Worm (Caenorhabditis elegans): ENCODE measurements around the gene trm-2A.
"Not testable (repeated sequence)": the region's sequence is repeated elsewhere in the genome, so short reads cannot be mapped to it uniquely, and the experiment has no call there.

trm-2A gene

DNA sequence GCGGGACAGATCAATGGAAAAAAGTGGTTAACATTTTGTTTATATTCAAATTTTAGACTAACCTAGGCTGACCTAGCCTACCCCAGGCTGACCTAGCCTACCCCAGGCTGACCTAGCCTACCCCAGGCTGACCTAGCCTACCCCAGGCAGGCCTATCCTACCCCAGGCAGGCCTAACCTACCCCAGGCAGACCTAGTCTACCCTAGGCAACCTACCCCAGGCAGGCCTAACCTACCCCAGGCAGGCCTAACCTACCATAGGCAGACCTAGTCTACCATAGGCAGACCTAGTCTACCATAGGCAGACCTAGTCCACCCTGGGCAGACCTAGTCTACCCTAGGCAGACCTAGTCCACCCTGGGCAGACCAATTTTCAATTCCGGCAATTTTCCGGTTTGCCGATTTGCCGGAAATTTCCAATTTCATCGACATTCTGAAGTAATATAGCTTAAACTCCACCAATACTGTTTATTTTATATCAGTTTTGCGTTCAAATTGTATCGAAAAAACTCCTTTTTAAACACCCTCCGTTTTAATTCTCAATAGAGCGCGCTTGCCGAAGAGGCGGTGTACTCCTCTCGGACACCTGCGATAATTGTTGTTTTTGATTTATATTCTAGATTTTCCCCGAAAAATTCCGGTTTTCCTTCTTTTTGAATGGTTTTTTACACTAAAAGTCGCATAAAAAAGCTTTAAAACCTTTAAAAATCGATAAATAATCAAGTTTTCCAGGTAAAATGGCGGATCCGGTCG lies at the start of gene trm-2A:
Gene trm-2A, plus strand, starts transcription at position 732 of the 752 bp plus-strand sequence.
- TF ChIP-seq him-1 (tag; optimal IDR thresholded peaks at IDR 0.05) (no peak), dao-5 (tag; optimal IDR thresholded peaks at IDR 0.05) (no peak), W03F9.2 (tag; optimal IDR thresholded peaks at IDR 0.05) (peak; percentile 22)

DNA sequence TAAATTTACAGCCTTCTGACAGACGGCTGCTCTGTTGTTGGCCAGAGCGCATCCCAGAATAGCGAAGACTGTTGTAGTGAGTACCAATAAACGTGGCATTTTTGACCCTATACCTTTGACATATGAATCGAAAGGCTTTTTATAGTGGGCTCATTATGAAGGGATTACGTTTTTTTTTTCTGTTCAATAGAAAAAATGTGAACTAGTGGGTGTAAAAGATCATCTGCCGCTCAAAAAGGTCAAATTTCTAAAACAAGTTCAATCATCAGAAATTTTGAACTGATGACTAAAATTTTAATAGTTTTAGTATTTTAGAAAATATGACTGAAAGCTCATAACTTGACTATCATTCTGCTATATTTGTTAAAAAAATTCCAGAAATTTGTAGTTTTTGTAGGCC lies 49.8 kb upstream of the trm-2A start, which contains the start of gene K09C6.9:
Gene K09C6.9, minus strand, starts transcription at position 101 of the 400 bp plus-strand sequence.
- TF ChIP-seq dao-5 (tag; optimal IDR thresholded peaks at IDR 0.05) (no peak), W03F9.2 (tag; optimal IDR thresholded peaks at IDR 0.05) (no peak), him-1 (tag; optimal IDR thresholded peaks at IDR 0.05) (no peak)

DNA sequence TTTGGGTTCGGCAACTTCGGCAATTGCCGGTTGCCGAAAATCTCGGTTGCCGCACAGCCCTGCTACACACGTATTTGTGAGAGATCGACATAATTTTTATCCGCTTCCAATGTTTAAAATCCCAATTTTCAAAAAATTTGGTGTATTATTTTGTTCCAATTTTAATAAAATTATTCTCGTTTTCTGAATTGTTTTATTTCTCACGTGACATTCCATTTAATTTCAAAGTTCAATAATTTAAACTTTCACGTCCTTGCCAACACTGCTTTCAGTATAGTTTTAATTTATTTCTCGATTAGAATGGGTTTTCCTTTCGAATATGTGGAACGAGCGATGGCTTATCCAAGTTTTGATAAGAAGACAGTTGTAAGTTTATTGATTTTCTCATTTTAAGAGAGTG lies 48.2 kb upstream of the trm-2A start, which contains the start of gene K09C6.2:
Gene K09C6.2, plus strand, starts transcription at position 301 of the 400 bp plus-strand sequence.
- TF ChIP-seq him-1 (tag; optimal IDR thresholded peaks at IDR 0.05) (no peak), W03F9.2 (tag; optimal IDR thresholded peaks at IDR 0.05) (no peak), dao-5 (tag; optimal IDR thresholded peaks at IDR 0.05) (no peak)

DNA sequence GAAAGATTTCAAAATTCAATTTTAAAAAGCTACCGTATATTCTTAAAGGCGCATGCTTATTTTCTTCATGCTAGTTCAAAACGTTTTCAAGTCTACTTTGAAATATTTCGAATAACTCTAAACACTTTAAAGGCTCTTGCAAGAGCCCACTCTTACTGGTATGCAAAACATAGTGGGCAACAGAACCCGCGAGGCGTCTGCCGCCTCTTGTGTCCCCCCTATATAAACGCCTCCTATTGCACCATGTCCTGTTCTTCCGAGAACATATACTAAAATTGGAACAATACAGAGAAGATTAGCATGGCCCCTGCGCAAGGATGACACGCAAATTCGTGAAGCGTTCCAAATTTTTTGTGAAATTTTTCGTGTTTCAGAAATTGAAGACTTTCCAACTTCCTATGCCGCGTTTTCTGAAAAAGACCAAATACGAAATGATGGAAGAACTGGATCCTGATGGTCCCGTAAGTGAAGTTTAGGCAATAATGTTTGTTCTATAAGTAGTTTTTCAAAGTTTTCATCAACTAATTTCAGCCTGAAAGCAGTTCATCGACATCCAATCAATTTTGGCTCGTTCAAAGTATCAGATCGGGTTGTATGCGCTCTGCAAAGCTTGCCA lies 45.8 kb upstream of the trm-2A start:
- TF ChIP-seq W03F9.2 (tag; optimal IDR thresholded peaks at IDR 0.05): no peak
- TF ChIP-seq dao-5 (tag; optimal IDR thresholded peaks at IDR 0.05): no peak
- TF ChIP-seq him-1 (tag; optimal IDR thresholded peaks at IDR 0.05): no peak

DNA sequence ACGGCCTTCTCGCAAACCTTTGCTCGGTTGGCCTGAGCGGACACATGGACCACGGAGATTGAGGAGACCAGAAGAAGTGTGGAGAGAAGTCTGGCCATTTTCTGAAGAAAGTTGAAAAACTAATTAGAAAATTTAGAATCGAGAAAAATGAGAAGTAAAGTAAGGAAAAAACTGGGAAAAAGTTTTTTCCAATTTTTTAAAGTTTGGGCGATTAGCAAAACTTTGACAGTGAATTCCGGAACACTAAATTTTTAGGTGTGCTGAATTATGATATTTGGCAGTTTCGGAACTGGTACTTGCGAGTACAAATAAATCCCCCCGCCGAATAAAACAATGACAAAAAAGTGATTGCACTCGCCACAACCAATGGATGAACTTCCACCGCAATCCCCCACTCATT lies 38.0 kb upstream of the trm-2A start, which contains the start of gene T02B11.3:
Gene T02B11.3, minus strand, starts transcription at position 101 of the 400 bp plus-strand sequence.
- TF ChIP-seq dao-5 (tag; optimal IDR thresholded peaks at IDR 0.05) (no peak), him-1 (tag; optimal IDR thresholded peaks at IDR 0.05) (no peak), W03F9.2 (tag; optimal IDR thresholded peaks at IDR 0.05) (no peak)

ce11 chrV:871029-871428 lies 33.7 kb upstream of the trm-2A start, which contains the start of gene T02B11.4:
Gene T02B11.4, minus strand, starts transcription at chrV:871129.
- TF ChIP-seq him-1 (tag; optimal IDR thresholded peaks at IDR 0.05): no peak
- TF ChIP-seq dao-5 (tag; optimal IDR thresholded peaks at IDR 0.05): no peak
- no peak for TF ChIP-seq W03F9.2 (tag; optimal IDR thresholded peaks at IDR 0.05)

ce11 chrV:875945-876344 lies 28.8 kb upstream of the trm-2A start, which contains the start of gene T02B11.9:
Gene T02B11.9, plus strand, starts transcription at chrV:876245.
- TF ChIP-seq him-1 (tag; optimal IDR thresholded peaks at IDR 0.05): no peak
- TF ChIP-seq W03F9.2 (tag; optimal IDR thresholded peaks at IDR 0.05): no peak
- TF ChIP-seq dao-5 (tag; optimal IDR thresholded peaks at IDR 0.05): no peak

DNA sequence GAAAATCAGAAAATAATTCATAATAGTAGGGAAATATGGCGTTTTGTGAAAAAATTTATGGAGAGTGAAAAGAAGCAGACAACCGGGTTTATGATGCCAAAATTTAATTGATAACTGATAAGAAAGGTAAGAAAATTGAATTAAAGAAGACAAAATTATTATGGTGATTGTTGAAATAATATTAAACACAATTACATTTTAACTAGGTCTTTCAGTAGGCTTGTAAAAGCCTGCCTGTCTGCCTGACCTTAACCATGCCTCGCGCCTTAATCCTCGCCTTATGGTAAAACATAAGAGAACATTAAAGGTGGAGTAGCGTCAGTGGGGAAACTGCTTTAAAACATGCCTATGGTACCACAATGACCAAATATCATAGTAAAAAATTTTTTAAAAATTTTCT lies 26.2 kb upstream of the trm-2A start, which contains the start of gene T02B11.8:
Gene T02B11.8, minus strand, starts transcription at position 101 of the 400 bp plus-strand sequence.
- TF ChIP-seq W03F9.2 (tag; optimal IDR thresholded peaks at IDR 0.05) (no peak), dao-5 (tag; optimal IDR thresholded peaks at IDR 0.05) (no peak), him-1 (tag; optimal IDR thresholded peaks at IDR 0.05) (no peak)

DNA sequence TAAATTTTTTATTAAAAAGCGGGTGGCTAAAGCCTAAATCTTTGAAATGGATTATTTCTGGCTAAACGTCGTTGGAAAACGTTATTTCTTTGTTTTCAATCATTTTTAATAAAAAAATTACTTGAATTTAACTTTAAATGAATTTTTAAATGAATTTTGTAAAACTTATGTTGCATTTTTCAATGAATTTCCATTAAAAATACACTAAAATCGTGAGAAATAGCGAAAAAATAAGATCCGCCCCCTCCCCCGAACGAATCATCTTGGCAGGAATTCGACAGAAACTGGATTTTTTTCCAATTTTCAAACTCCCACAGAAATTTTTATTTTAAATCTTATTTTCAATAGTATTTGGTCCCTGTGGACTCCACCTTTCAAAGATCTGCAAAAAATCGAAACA lies 25.6 kb upstream of the trm-2A start, which contains the start of gene srg-53:
Gene srg-53, plus strand, starts transcription at position 301 of the 400 bp plus-strand sequence.
- TF ChIP-seq W03F9.2 (tag; optimal IDR thresholded peaks at IDR 0.05) (no peak), him-1 (tag; optimal IDR thresholded peaks at IDR 0.05) (no peak), dao-5 (tag; optimal IDR thresholded peaks at IDR 0.05) (no peak)

ce11 chrV:884324-884723 lies 20.4 kb upstream of the trm-2A start, which contains the start of gene srj-38:
Gene srj-38, minus strand, starts transcription at chrV:884424.
- TF ChIP-seq dao-5 (tag; optimal IDR thresholded peaks at IDR 0.05) (no peak), him-1 (tag; optimal IDR thresholded peaks at IDR 0.05) (no peak), W03F9.2 (tag; optimal IDR thresholded peaks at IDR 0.05) (no peak)

DNA sequence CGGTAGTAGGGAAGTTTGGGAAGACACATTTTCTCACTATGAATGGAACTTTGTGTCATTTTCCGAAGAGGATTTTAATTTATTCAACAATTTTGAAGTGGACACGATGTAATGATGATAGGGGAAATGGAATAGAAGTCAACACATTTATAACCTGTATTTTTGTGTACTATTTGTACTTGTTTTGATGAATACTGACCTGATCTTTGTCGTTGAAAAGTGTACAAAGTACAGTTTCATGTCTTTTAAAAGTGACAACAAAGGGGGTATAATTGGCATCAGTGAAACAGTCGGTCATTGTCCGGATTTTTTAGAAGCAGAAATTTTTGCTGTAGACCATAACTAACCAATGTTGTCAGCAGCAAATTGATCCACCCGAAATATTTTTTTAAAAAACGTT lies 15.5 kb upstream of the trm-2A start, which contains the start of gene T02B11.6:
Gene T02B11.6, minus strand, starts transcription at position 101 of the 400 bp plus-strand sequence.
- no peak for TF ChIP-seq dao-5 (tag; optimal IDR thresholded peaks at IDR 0.05)
- TF ChIP-seq him-1 (tag; optimal IDR thresholded peaks at IDR 0.05): no peak

- no peak for TF ChIP-seq him-1 (tag; optimal IDR thresholded peaks at IDR 0.05)
Measured at ce11 chrV:890423-890822, 14.3 kb upstream of the trm-2A start, which contains the start of gene srlf-21. Gene srlf-21, minus strand, starts transcription at chrV:890523.

ce11 chrV:890835-891234 lies 13.9 kb upstream of the trm-2A start, which contains the start of gene srlf-22:
Gene srlf-22, plus strand, starts transcription at chrV:891135.
- not testable (repeated sequence) for TF ChIP-seq him-1, W03F9.2, dao-5 (tag; optimal IDR thresholded peaks at IDR 0.05)
